Worm (Caenorhabditis elegans) whole organism, young adult: Measurements from ENCODE around the gene tag-290.

Experiments used
- B0035.1 ChIP-seq: sonication (generic microtip); optimal IDR thresholded peaks from 2 replicates; lab custom pipeline; 2016; ENCODE audit warnings: missing genetic modification characterization, mild to moderate bottlenecking, missing compliant biosample characterization, missing genotype, missing genetic modification reagents
- Y53F4B.3 ChIP-seq: fragments of 200-800 bp; sonication (Bioruptor generic); IDR thresholded peaks from 2 replicates; pipeline ENCODE4 v1.3.6; 2022; ENCODE audit warnings: missing genetic modification reagents, missing genetic modification characterization, missing compliant biosample characterization
- ama-1 ChIP-seq, 3 experiments: fragments of 150-350 bp in 1 of 3; sonication (generic microtip) in 2 of 3; optimal IDR thresholded peaks; 2 replicates each; lab custom pipeline; 2014 to 2018; ENCODE audit warnings: missing biosample characterization in 2 of 3, missing genetic modification characterization in 2 of 3, missing genetic modification reagents in 2 of 3
- atf-7 ChIP-seq: sonication (generic microtip); optimal IDR thresholded peaks from 2 replicates; lab custom pipeline; 2017; ENCODE audit warnings: mild to moderate bottlenecking, missing genetic modification characterization, missing compliant biosample characterization
- die-1 ChIP-seq: sonication (generic microtip); optimal IDR thresholded peaks from 2 replicates; lab custom pipeline; 2016; ENCODE audit warnings: missing genotype, mild to moderate bottlenecking, missing genetic modification characterization, missing compliant biosample characterization
- egl-44 ChIP-seq: fragments of 200-800 bp; sonication (Bioruptor generic); IDR thresholded peaks from 2 replicates; pipeline ENCODE4 v1.3.6; 2022; ENCODE audit warnings: missing genetic modification reagents, missing genetic modification characterization, missing compliant biosample characterization
- hmg-1.2 ChIP-seq: fragments of 200-800 bp; sonication (Bioruptor generic); IDR thresholded peaks from 2 replicates; pipeline ENCODE4 v1.3.6; 2022; ENCODE audit warnings: missing genetic modification reagents, missing genetic modification characterization, missing compliant biosample characterization
- lin-54 ChIP-seq: fragments of 200-800 bp; sonication (Bioruptor generic); optimal IDR thresholded peaks from 2 replicates; lab custom pipeline; 2018; ENCODE audit warnings: mild to moderate bottlenecking, missing genetic modification characterization, missing compliant biosample characterization
- lsy-27 ChIP-seq: sonication (generic microtip); optimal IDR thresholded peaks from 2 replicates; lab custom pipeline; 2017; ENCODE audit warnings: missing genetic modification characterization, mild to moderate bottlenecking, missing compliant biosample characterization, antibody characterized with exemption, missing genotype, borderline replicate concordance; ENCODE audit not compliant: insufficient read depth
- rec-8 ChIP-seq, 2 experiments: sonication (generic microtip); optimal IDR thresholded peaks; 2 replicates each; lab custom pipeline; 2016; ENCODE audit warnings: mild to moderate bottlenecking in 2 of 2, missing genetic modification characterization in 2 of 2, missing genetic modification reagents in 2 of 2, missing genotype in 2 of 2, missing biosample characterization in 1 of 2, missing compliant biosample characterization in 1 of 2, moderate library complexity in 1 of 2
- snpc-1.1 ChIP-seq: sonication (generic microtip); optimal IDR thresholded peaks from 2 replicates; lab custom pipeline; 2017; ENCODE audit warnings: missing genetic modification characterization, mild to moderate bottlenecking, missing compliant biosample characterization, antibody characterized with exemption, moderate library complexity, missing genotype, missing genetic modification reagents; ENCODE audit not compliant: insufficient read depth
- somi-1 ChIP-seq: fragments of 200-800 bp; sonication (Bioruptor generic); optimal IDR thresholded peaks from 2 replicates; lab custom pipeline; 2018; ENCODE audit warnings: mild to moderate bottlenecking, missing genetic modification characterization, missing compliant biosample characterization

DNA sequence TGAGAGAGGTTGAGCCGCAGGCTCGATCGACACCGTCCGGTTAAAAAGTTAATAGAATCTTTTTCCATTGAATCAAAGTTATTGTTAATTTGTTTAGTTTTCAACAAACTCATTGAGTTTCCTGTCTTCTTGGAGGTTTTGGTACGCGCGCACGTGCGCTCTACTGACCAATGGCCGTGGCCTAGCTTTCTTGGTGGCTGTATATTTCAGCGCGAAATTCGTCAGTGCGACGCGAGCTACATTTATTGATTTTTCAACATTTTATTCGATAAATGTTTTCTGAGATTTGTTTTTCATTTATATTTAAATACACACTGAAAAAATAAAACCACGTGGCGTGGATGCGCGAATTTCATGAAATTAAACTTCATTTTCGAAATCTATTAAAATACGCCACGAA, 31.1 kb downstream of the tag-290 start, which contains the start of gene bir-1:
- peak in 1 of 2 experiments; percentile 7 for TF ChIP-seq rec-8 (tag; optimal IDR thresholded peaks at IDR 0.05; lab: Kevin White, UChicago)
- peak; percentile 32 for TF ChIP-seq lin-54 (GFP tag; lab: Kevin White, UChicago)
- no peak for TF ChIP-seq snpc-1.1
- TF ChIP-seq atf-7 (tag; lab: Kevin White, UChicago) = no peak
- TF ChIP-seq hmg-1.2 = peak; percentile 34; the same call in 1 of the 2 replicates
- no peak for TF ChIP-seq ama-1 (optimal IDR thresholded peaks at IDR 0.05; lab: Kevin White, UChicago)
- no peak for TF ChIP-seq ama-1 (GFP tag; optimal IDR thresholded peaks at IDR 0.05; lab: Kevin White, UChicago)
- no peak for TF ChIP-seq somi-1 (GFP tag; lab: Kevin White, UChicago)
- TF ChIP-seq egl-44 (GFP tag; lab: Robert Waterston, UW) = no peak
- TF ChIP-seq die-1 = no peak
- no peak for TF ChIP-seq lsy-27 (tag; lab: Kevin White, UChicago)
- TF ChIP-seq Y53F4B.3 (GFP tag; lab: Robert Waterston, UW) = no peak
- no peak for TF ChIP-seq B0035.1 (tag; lab: Kevin White, UChicago)
